Worm (Caenorhabditis elegans) whole organism, young adult: ENCODE results near the gene Y54G9A.9.

Experiments used
- B0019.2 ChIP-seq: fragments of 200-800 bp; sonication (Bioruptor generic); conservative IDR thresholded peaks from 2 replicates; pipeline ENCODE4 v1.3.6; 2022; ENCODE audit warnings: missing genetic modification reagents, missing genetic modification characterization, missing compliant biosample characterization
- F10E7.11 ChIP-seq: sonication (generic microtip); optimal IDR thresholded peaks from 2 replicates; lab custom pipeline; 2017; ENCODE audit warnings: mild to moderate bottlenecking, missing genetic modification characterization, moderate library complexity, missing compliant biosample characterization
- F22D6.2 ChIP-seq: sonication (generic microtip); optimal IDR thresholded peaks from 2 replicates; lab custom pipeline; 2016; ENCODE audit warnings: mild to moderate bottlenecking, missing genetic modification characterization, missing compliant biosample characterization
- F33H1.4 ChIP-seq: fragments of 200-800 bp; sonication (Bioruptor generic); IDR thresholded peaks from 2 replicates; pipeline ENCODE4 v1.3.6; 2022; ENCODE audit warnings: missing genetic modification reagents, missing genetic modification characterization, missing compliant biosample characterization
- F39B2.1 ChIP-seq: fragments of 200-800 bp; sonication (Bioruptor generic); IDR thresholded peaks from 2 replicates; pipeline ENCODE4 v1.3.6; 2022; ENCODE audit warnings: missing genetic modification reagents, missing genetic modification characterization, missing compliant biosample characterization
- F52B5.7 ChIP-seq: sonication (generic microtip); optimal IDR thresholded peaks from 2 replicates; lab custom pipeline; 2016; ENCODE audit warnings: mild to moderate bottlenecking, missing genetic modification characterization, missing compliant biosample characterization
- F55B11.4 ChIP-seq: sonication (generic microtip); optimal IDR thresholded peaks from 2 replicates; lab custom pipeline; 2016; ENCODE audit warnings: missing compliant biosample characterization, missing genetic modification characterization, borderline replicate concordance; ENCODE audit not compliant: insufficient read depth
- F57A8.1 ChIP-seq: fragments of 200-800 bp; sonication (Bioruptor generic); optimal IDR thresholded peaks from 2 replicates; lab custom pipeline; 2018; ENCODE audit warnings: mild to moderate bottlenecking, missing genetic modification characterization, moderate library complexity, missing compliant biosample characterization
- K11D2.4 ChIP-seq: fragments of 200-800 bp; sonication (Bioruptor generic); IDR thresholded peaks from 2 replicates; pipeline ENCODE4 v1.3.6; 2022; ENCODE audit warnings: missing genetic modification reagents, missing genetic modification characterization, missing compliant biosample characterization
- T07F8.4 ChIP-seq: sonication (generic microtip); optimal IDR thresholded peaks from 2 replicates; lab custom pipeline; 2016; ENCODE audit warnings: mild to moderate bottlenecking, missing genetic modification characterization, moderate library complexity, missing compliant biosample characterization
- Y67H2A.10 ChIP-seq: fragments of 200-800 bp; sonication (Bioruptor generic); conservative IDR thresholded peaks from 2 replicates; pipeline ENCODE4 v1.3.6; 2022; ENCODE audit warnings: missing genetic modification reagents, missing genetic modification characterization, missing compliant biosample characterization
- Y79H2A.3 ChIP-seq: fragments of 200-800 bp; sonication (Bioruptor generic); conservative IDR thresholded peaks from 2 replicates; pipeline ENCODE4 v1.3.6; 2022; ENCODE audit warnings: missing genetic modification reagents, missing genetic modification characterization, missing compliant biosample characterization
- Y95B8A.8 ChIP-seq: fragments of 200-800 bp; sonication (Bioruptor generic); IDR thresholded peaks from 2 replicates; pipeline ENCODE4 v1.3.6; 2022; ENCODE audit warnings: missing genetic modification reagents, missing genetic modification characterization, missing compliant biosample characterization
- atf-7 ChIP-seq: sonication (generic microtip); optimal IDR thresholded peaks from 2 replicates; lab custom pipeline; 2017; ENCODE audit warnings: mild to moderate bottlenecking, missing genetic modification characterization, missing compliant biosample characterization
- ccch-3 ChIP-seq: fragments of 200-800 bp; sonication (Bioruptor generic); optimal IDR thresholded peaks from 2 replicates; lab custom pipeline; 2018; ENCODE audit warnings: mild to moderate bottlenecking, missing genetic modification characterization, missing compliant biosample characterization
- cebp-1 ChIP-seq, 2 experiments: fragments of 200-800 bp in 1 of 2; sonication (Bioruptor generic) in 1 of 2; sonication (generic microtip) in 1 of 2; IDR thresholded peaks in 1 of 2; optimal IDR thresholded peaks in 1 of 2; 2 replicates each; pipeline versions ENCODE4 v1.3.6 to Lab custom; 2017 to 2022; ENCODE audit warnings: missing compliant biosample characterization in 2 of 2, missing genetic modification characterization in 2 of 2, mild to moderate bottlenecking in 1 of 2, missing genetic modification reagents in 1 of 2, moderate library complexity in 1 of 2
- ceh-27 ChIP-seq: fragments of 200-800 bp; sonication (Bioruptor generic); optimal IDR thresholded peaks from 2 replicates; lab custom pipeline; 2018; ENCODE audit warnings: mild to moderate bottlenecking, missing genetic modification characterization, moderate library complexity, missing compliant biosample characterization
- ceh-91 ChIP-seq: fragments of 200-800 bp; sonication (Bioruptor generic); IDR thresholded peaks from 2 replicates; pipeline ENCODE4 v1.3.6; 2022; ENCODE audit warnings: missing genetic modification reagents, missing genetic modification characterization, missing compliant biosample characterization
- die-1 ChIP-seq: sonication (generic microtip); optimal IDR thresholded peaks from 2 replicates; lab custom pipeline; 2016; ENCODE audit warnings: missing genotype, mild to moderate bottlenecking, missing genetic modification characterization, missing compliant biosample characterization
- dpff-1 ChIP-seq: sonication (generic microtip); optimal IDR thresholded peaks from 2 replicates; lab custom pipeline; 2017; ENCODE audit warnings: mild to moderate bottlenecking, missing genetic modification characterization, missing compliant biosample characterization
- efl-1 ChIP-seq: fragments of 150-350 bp; optimal IDR thresholded peaks from 2 replicates; lab custom pipeline; 2014; ENCODE audit warnings: missing biosample characterization, missing genetic modification reagents, missing genetic modification characterization
- ets-4 ChIP-seq: fragments of 200-800 bp; sonication (Bioruptor generic); optimal IDR thresholded peaks from 2 replicates; lab custom pipeline; 2018; ENCODE audit warnings: mild to moderate bottlenecking, missing genetic modification characterization, missing compliant biosample characterization
- fkh-3 ChIP-seq: sonication (generic microtip); optimal IDR thresholded peaks from 2 replicates; lab custom pipeline; 2016; ENCODE audit warnings: mild to moderate bottlenecking, missing genetic modification characterization, missing compliant biosample characterization
- him-1 ChIP-seq: sonication (generic microtip); optimal IDR thresholded peaks from 2 replicates; lab custom pipeline; 2016; ENCODE audit warnings: missing genotype, missing genetic modification reagents, missing genetic modification characterization, missing compliant biosample characterization
- hsf-1 ChIP-seq: fragments of 200-800 bp; sonication (Bioruptor generic); IDR thresholded peaks from 2 replicates; pipeline ENCODE4 v1.3.6; 2022; ENCODE audit warnings: missing genetic modification reagents, missing genetic modification characterization, missing compliant biosample characterization
- lin-26 ChIP-seq: fragments of 200-800 bp; sonication (Bioruptor generic); IDR thresholded peaks from 2 replicates; pipeline ENCODE4 v1.3.6; 2022; ENCODE audit warnings: missing genetic modification reagents, missing genetic modification characterization, missing compliant biosample characterization
- lin-40 ChIP-seq: sonication (generic microtip); optimal IDR thresholded peaks from 2 replicates; lab custom pipeline; 2016; ENCODE audit warnings: missing genetic modification characterization, mild to moderate bottlenecking, missing compliant biosample characterization, missing genotype, missing genetic modification reagents
- lsl-1 ChIP-seq: fragments of 200-800 bp; sonication (Bioruptor generic); optimal IDR thresholded peaks from 2 replicates; lab custom pipeline; 2018; ENCODE audit warnings: mild to moderate bottlenecking, missing genetic modification characterization, moderate library complexity, missing compliant biosample characterization
- lsy-27 ChIP-seq: sonication (generic microtip); optimal IDR thresholded peaks from 2 replicates; lab custom pipeline; 2017; ENCODE audit warnings: missing genetic modification characterization, mild to moderate bottlenecking, missing compliant biosample characterization, antibody characterized with exemption, missing genotype, borderline replicate concordance; ENCODE audit not compliant: insufficient read depth
- madf-8 ChIP-seq: fragments of 200-800 bp; sonication (Bioruptor generic); conservative IDR thresholded peaks from 2 replicates; pipeline ENCODE4 v1.3.6; 2022; ENCODE audit warnings: missing genetic modification reagents, missing genetic modification characterization, missing compliant biosample characterization
- mel-28 ChIP-seq: sonication (generic microtip); optimal IDR thresholded peaks from 2 replicates; lab custom pipeline; 2016; ENCODE audit warnings: borderline replicate concordance, mild to moderate bottlenecking, missing genetic modification characterization, missing compliant biosample characterization
- mxl-1 ChIP-seq: sonication (generic microtip); optimal IDR thresholded peaks from 2 replicates; lab custom pipeline; 2016; ENCODE audit warnings: missing genetic modification characterization, missing compliant biosample characterization
- nfyb-1 ChIP-seq: fragments of 200-800 bp; sonication (Bioruptor generic); IDR thresholded peaks from 2 replicates; pipeline ENCODE4 v1.3.6; 2022; ENCODE audit warnings: missing genetic modification reagents, missing genetic modification characterization, missing compliant biosample characterization
- nhr-80 ChIP-seq: sonication (generic microtip); optimal IDR thresholded peaks from 2 replicates; lab custom pipeline; 2016; ENCODE audit warnings: missing genetic modification characterization, missing compliant biosample characterization
- nhr-90 ChIP-seq: sonication (generic microtip); optimal IDR thresholded peaks from 2 replicates; lab custom pipeline; 2016; ENCODE audit warnings: missing genotype, mild to moderate bottlenecking, missing genetic modification characterization, missing compliant biosample characterization
- pha-4 ChIP-seq: fragments of 150-350 bp; sonication (generic microtip); optimal IDR thresholded peaks from 2 replicates; lab custom pipeline; 2014; ENCODE audit warnings: missing biosample characterization, missing genetic modification reagents, missing genetic modification characterization
- snpc-1.1 ChIP-seq: sonication (generic microtip); optimal IDR thresholded peaks from 2 replicates; lab custom pipeline; 2017; ENCODE audit warnings: missing genetic modification characterization, mild to moderate bottlenecking, missing compliant biosample characterization, antibody characterized with exemption, moderate library complexity, missing genotype, missing genetic modification reagents; ENCODE audit not compliant: insufficient read depth
- snpc-4 ChIP-seq, 5 experiments: fragments of 150-350 bp in 1 of 5; sonication (generic microtip) in 4 of 5; optimal IDR thresholded peaks; 2 replicates each; lab custom pipeline; 2014 to 2018; ENCODE audit warnings: missing genetic modification characterization in 5 of 5, missing biosample characterization in 3 of 5, antibody characterized with exemption in 2 of 5, mild to moderate bottlenecking in 2 of 5, missing compliant biosample characterization in 2 of 5, missing genotype in 2 of 5, moderate library complexity in 2 of 5, missing genetic modification reagents in 1 of 5
- somi-1 ChIP-seq: fragments of 200-800 bp; sonication (Bioruptor generic); optimal IDR thresholded peaks from 2 replicates; lab custom pipeline; 2018; ENCODE audit warnings: mild to moderate bottlenecking, missing genetic modification characterization, missing compliant biosample characterization
- tbp1 ChIP-seq: fragments of 200-800 bp; sonication (Bioruptor generic); optimal IDR thresholded peaks from 2 replicates; lab custom pipeline; 2018; ENCODE audit warnings: mild to moderate bottlenecking, missing genetic modification characterization, missing compliant biosample characterization
- ztf-25 ChIP-seq: fragments of 200-800 bp; sonication (Bioruptor generic); IDR thresholded peaks from 2 replicates; pipeline ENCODE4 v1.3.6; 2022; ENCODE audit warnings: missing genetic modification reagents, missing genetic modification characterization, missing compliant biosample characterization
- ztf-26 ChIP-seq: sonication (generic microtip); optimal IDR thresholded peaks from 2 replicates; lab custom pipeline; 2017; ENCODE audit warnings: missing genetic modification characterization, missing compliant biosample characterization
- ztf-6 ChIP-seq: fragments of 200-800 bp; sonication (Bioruptor generic); IDR thresholded peaks from 2 replicates; pipeline ENCODE4 v1.3.6; 2022; ENCODE audit warnings: missing genetic modification reagents, missing genetic modification characterization, missing compliant biosample characterization

Gene Y54G9A.9

DNA sequence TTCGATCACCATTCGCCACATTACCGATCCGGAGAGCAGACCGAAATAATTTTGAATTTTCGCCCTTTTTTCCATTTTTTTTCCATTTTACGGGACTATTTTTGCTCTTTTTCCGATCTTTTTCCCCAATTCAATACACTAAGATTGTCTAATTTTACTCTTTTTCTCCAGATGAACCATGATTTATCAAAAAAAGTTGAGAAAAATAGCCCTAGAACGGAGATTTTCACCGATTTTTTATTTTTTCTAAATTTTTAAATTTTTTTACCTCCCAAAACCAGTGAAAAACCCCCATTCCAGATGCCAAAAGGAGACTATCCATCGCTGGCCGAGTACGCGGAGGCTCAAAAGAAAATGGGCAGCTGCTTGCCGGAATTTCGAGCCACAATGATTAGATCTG, at the start of gene Y54G9A.9:
TSS of gene Y54G9A.9 (plus strand) at position 301 of the 400 bp plus-strand sequence.
- TF ChIP-seq madf-8 (GFP tag; lab: Robert Waterston, UW) (no peak), die-1 (tag; lab: Kevin White, UChicago) (no peak), nfyb-1 (GFP tag; lab: Robert Waterston, UW) (no peak), Y79H2A.3 (GFP tag; lab: Robert Waterston, UW) (no peak), mel-28 (tag; lab: Kevin White, UChicago) (no peak), efl-1 (GFP tag; lab: Kevin White, UChicago) (no peak), dpff-1 (tag; lab: Kevin White, UChicago) (no peak), snpc-1.1 (no peak), ets-4 (GFP tag; lab: Kevin White, UChicago) (no peak), B0019.2 (no peak), ztf-6 (no peak), ccch-3 (GFP tag; lab: Kevin White, UChicago) (no peak)

DNA sequence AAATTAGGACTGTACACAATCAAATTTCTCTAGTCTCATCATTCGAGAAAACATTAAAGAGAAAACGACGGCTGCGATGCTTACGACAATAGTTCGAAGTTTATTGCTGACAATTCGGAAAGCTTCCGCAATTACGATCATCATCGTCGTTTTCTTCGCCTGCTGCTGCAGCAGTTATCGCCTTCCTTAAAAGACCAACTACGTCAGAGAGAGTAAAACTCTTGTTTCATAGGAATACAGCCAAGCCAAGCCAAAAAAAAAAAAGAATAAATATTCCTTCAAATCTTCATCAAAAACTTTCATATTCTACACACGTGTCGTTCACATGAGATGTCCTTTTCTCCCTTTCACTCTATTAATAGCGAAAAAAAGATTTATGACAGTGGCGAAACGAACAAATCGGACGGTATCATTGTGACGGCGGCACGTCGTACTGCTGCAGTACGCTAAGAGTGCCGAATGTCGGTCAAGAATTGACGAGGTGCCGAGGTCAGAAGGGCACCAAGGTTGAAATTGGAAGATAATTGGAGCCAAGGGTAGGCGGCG, 49.7 kb upstream of the Y54G9A.9 start:
- TF ChIP-seq pha-4 (tag; lab: Kevin White, UChicago) = no peak
- TF ChIP-seq Y95B8A.8 = no peak
- no peak for TF ChIP-seq cebp-1 (GFP tag; IDR thresholded peaks at IDR 0.05; lab: Robert Waterston, UW)
- TF ChIP-seq cebp-1 (tag; optimal IDR thresholded peaks at IDR 0.05; lab: Kevin White, UChicago) = no peak
- TF ChIP-seq fkh-3 (tag; lab: Kevin White, UChicago) = no peak
- TF ChIP-seq tbp1 (GFP tag; lab: Kevin White, UChicago) = no peak
- no peak for TF ChIP-seq F33H1.4 (GFP tag; lab: Robert Waterston, UW)
- TF ChIP-seq Y67H2A.10 (GFP tag; lab: Robert Waterston, UW) = no peak
- TF ChIP-seq ztf-25 (GFP tag; lab: Robert Waterston, UW) = no peak
- no peak for TF ChIP-seq atf-7 (tag; lab: Kevin White, UChicago)
- TF ChIP-seq lsl-1 (GFP tag; lab: Kevin White, UChicago) = no peak
- TF ChIP-seq lsy-27 = no peak
- TF ChIP-seq ztf-26 (tag; lab: Kevin White, UChicago) = peak; percentile 24
- TF ChIP-seq F52B5.7 = no peak
- no peak for TF ChIP-seq snpc-1.1
- TF ChIP-seq lin-40 = peak; percentile 33
- TF ChIP-seq hsf-1 (GFP tag; lab: Robert Waterston, UW) = no peak

DNA sequence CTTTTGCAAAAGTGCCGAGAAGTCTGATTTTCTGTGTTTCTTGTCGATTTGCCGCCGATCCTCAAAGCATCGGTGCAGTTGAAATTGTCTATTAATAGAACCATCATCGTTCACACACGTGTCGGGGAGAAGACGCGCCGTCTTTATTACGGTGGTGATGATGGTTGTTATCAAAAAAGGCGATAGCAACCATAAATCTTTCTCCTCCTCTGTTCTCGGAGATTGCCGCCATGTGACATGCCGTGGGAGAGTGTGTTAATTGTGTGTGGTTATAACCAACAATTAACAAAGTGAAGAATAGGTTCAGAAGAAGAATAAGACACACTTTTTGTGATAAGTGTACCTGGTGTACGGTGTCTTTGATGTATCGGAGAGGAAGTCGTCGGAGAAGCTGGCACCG, 48.5 kb upstream of the Y54G9A.9 start:
- TF ChIP-seq madf-8 (GFP tag; lab: Robert Waterston, UW) = no peak
- peak; percentile 7 for TF ChIP-seq ceh-27
- TF ChIP-seq K11D2.4 (GFP tag; lab: Robert Waterston, UW) = no peak
- no peak for TF ChIP-seq F55B11.4 (tag; lab: Kevin White, UChicago)
- TF ChIP-seq ets-4 (GFP tag; lab: Kevin White, UChicago) = no peak
- TF ChIP-seq F22D6.2 (tag; lab: Kevin White, UChicago) = no peak
- no peak for TF ChIP-seq T07F8.4 (tag; lab: Kevin White, UChicago)
- no peak for TF ChIP-seq F10E7.11 (tag; lab: Kevin White, UChicago)
- peak; percentile 49 for TF ChIP-seq lin-40
- TF ChIP-seq somi-1 (GFP tag; lab: Kevin White, UChicago) = peak; percentile 21
- no peak for TF ChIP-seq nhr-90 (tag; lab: Kevin White, UChicago)
- no peak for TF ChIP-seq F57A8.1 (GFP tag; lab: Kevin White, UChicago)
- no peak for TF ChIP-seq him-1
- TF ChIP-seq fkh-3 (tag; lab: Kevin White, UChicago) = no peak
- no peak for TF ChIP-seq ceh-91 (GFP tag; lab: Robert Waterston, UW)
- no peak for TF ChIP-seq snpc-4 (GFP tag; optimal IDR thresholded peaks at IDR 0.05; lab: Kevin White, UChicago)
- no peak for TF ChIP-seq snpc-4 (tag; optimal IDR thresholded peaks at IDR 0.05; lab: Kevin White, UChicago)
- TF ChIP-seq F39B2.1 = no peak
- peak; percentile 40 for TF ChIP-seq ztf-26 (tag; lab: Kevin White, UChicago)
- no peak for TF ChIP-seq nhr-80
- TF ChIP-seq mxl-1 (tag; lab: Kevin White, UChicago) = no peak
- 0 out of 2 replicates have a peak, but pooled peaks have one; percentile 41 for TF ChIP-seq lin-26 (GFP tag; lab: Robert Waterston, UW)
- no peak for TF ChIP-seq Y79H2A.3 (GFP tag; lab: Robert Waterston, UW)
- no peak for TF ChIP-seq B0019.2
- TF ChIP-seq, all 124 proteins: peak for 5
